Worm (Caenorhabditis elegans) whole organism, young adult: ENCODE results near the gene Y45F10C.2.

ENCODE experiments used
- B0261.1 ChIP-seq: sonication (generic microtip); optimal IDR thresholded peaks from 2 replicates; lab custom pipeline; 2016; ENCODE audit warnings: mild to moderate bottlenecking, missing genetic modification characterization, moderate library complexity, missing compliant biosample characterization
- F10E7.11 ChIP-seq: sonication (generic microtip); optimal IDR thresholded peaks from 2 replicates; lab custom pipeline; 2017; ENCODE audit warnings: mild to moderate bottlenecking, missing genetic modification characterization, moderate library complexity, missing compliant biosample characterization
- F33H1.4 ChIP-seq: fragments of 200-800 bp; sonication (Bioruptor generic); IDR thresholded peaks from 2 replicates; pipeline ENCODE4 v1.3.6; 2022; ENCODE audit warnings: missing genetic modification reagents, missing genetic modification characterization, missing compliant biosample characterization
- F49E8.2 ChIP-seq: sonication (generic microtip); optimal IDR thresholded peaks from 3 replicates; lab custom pipeline; 2017; ENCODE audit warnings: missing genetic modification characterization, mild to moderate bottlenecking, missing compliant biosample characterization, antibody characterized with exemption, moderate library complexity; ENCODE audit not compliant: insufficient read depth
- F57C9.4 ChIP-seq: sonication (generic microtip); optimal IDR thresholded peaks from 2 replicates; lab custom pipeline; 2017; ENCODE audit warnings: mild to moderate bottlenecking, missing genetic modification characterization, missing compliant biosample characterization
- Y56A3A.18 ChIP-seq: fragments of 200-800 bp; sonication (Bioruptor generic); IDR thresholded peaks from 2 replicates; pipeline ENCODE4 v1.3.6; 2022; ENCODE audit warnings: missing genetic modification reagents, missing genetic modification characterization, missing compliant biosample characterization
- Y67H2A.10 ChIP-seq: fragments of 200-800 bp; sonication (Bioruptor generic); conservative IDR thresholded peaks from 2 replicates; pipeline ENCODE4 v1.3.6; 2022; ENCODE audit warnings: missing genetic modification reagents, missing genetic modification characterization, missing compliant biosample characterization
- ZK185.1 ChIP-seq: sonication (generic microtip); optimal IDR thresholded peaks from 2 replicates; lab custom pipeline; 2016; ENCODE audit warnings: mild to moderate bottlenecking, missing genetic modification characterization, missing compliant biosample characterization; ENCODE audit not compliant: poor library complexity, severe bottlenecking
- ama-1 ChIP-seq, 3 experiments: fragments of 150-350 bp in 1 of 3; sonication (generic microtip) in 2 of 3; optimal IDR thresholded peaks; 2 replicates each; lab custom pipeline; 2014 to 2018; ENCODE audit warnings: missing biosample characterization in 2 of 3, missing genetic modification characterization in 2 of 3, missing genetic modification reagents in 2 of 3
- attf-5 ChIP-seq: fragments of 200-800 bp; sonication (Bioruptor generic); optimal IDR thresholded peaks from 2 replicates; lab custom pipeline; 2018; ENCODE audit warnings: mild to moderate bottlenecking, missing genetic modification characterization, missing compliant biosample characterization
- attf-6 ChIP-seq: fragments of 200-800 bp; sonication (Bioruptor generic); IDR thresholded peaks from 2 replicates; pipeline ENCODE4 v1.3.6; 2022; ENCODE audit warnings: missing genetic modification reagents, missing genetic modification characterization, missing compliant biosample characterization
- cebp-1 ChIP-seq, 2 experiments: fragments of 200-800 bp in 1 of 2; sonication (Bioruptor generic) in 1 of 2; sonication (generic microtip) in 1 of 2; IDR thresholded peaks in 1 of 2; optimal IDR thresholded peaks in 1 of 2; 2 replicates each; pipeline versions ENCODE4 v1.3.6 to Lab custom; 2017 to 2022; ENCODE audit warnings: missing compliant biosample characterization in 2 of 2, missing genetic modification characterization in 2 of 2, mild to moderate bottlenecking in 1 of 2, missing genetic modification reagents in 1 of 2, moderate library complexity in 1 of 2
- ceh-27 ChIP-seq: fragments of 200-800 bp; sonication (Bioruptor generic); optimal IDR thresholded peaks from 2 replicates; lab custom pipeline; 2018; ENCODE audit warnings: mild to moderate bottlenecking, missing genetic modification characterization, moderate library complexity, missing compliant biosample characterization
- ceh-40 ChIP-seq: fragments of 200-800 bp; sonication (Bioruptor generic); IDR thresholded peaks from 2 replicates; pipeline ENCODE4 v1.3.6; 2022; ENCODE audit warnings: missing genetic modification characterization, missing compliant biosample characterization
- chd-7 ChIP-seq: sonication (generic microtip); optimal IDR thresholded peaks from 2 replicates; lab custom pipeline; 2016; ENCODE audit warnings: mild to moderate bottlenecking, missing genetic modification characterization, moderate library complexity, missing compliant biosample characterization
- dox-1 ChIP-seq: fragments of 200-800 bp; sonication (Bioruptor generic); IDR thresholded peaks from 2 replicates; pipeline ENCODE4 v1.3.6; 2022; ENCODE audit warnings: missing genetic modification reagents, missing genetic modification characterization, missing compliant biosample characterization
- efl-1 ChIP-seq: fragments of 150-350 bp; optimal IDR thresholded peaks from 2 replicates; lab custom pipeline; 2014; ENCODE audit warnings: missing biosample characterization, missing genetic modification reagents, missing genetic modification characterization
- ekl-4 ChIP-seq: fragments of 200-800 bp; sonication (Bioruptor generic); IDR thresholded peaks from 2 replicates; pipeline ENCODE4 v1.3.6; 2022; ENCODE audit warnings: missing genetic modification reagents, missing genetic modification characterization, missing compliant biosample characterization
- ets-4 ChIP-seq: fragments of 200-800 bp; sonication (Bioruptor generic); optimal IDR thresholded peaks from 2 replicates; lab custom pipeline; 2018; ENCODE audit warnings: mild to moderate bottlenecking, missing genetic modification characterization, missing compliant biosample characterization
- him-1 ChIP-seq: sonication (generic microtip); optimal IDR thresholded peaks from 2 replicates; lab custom pipeline; 2016; ENCODE audit warnings: missing genotype, missing genetic modification reagents, missing genetic modification characterization, missing compliant biosample characterization
- hmg-1.2 ChIP-seq: fragments of 200-800 bp; sonication (Bioruptor generic); IDR thresholded peaks from 2 replicates; pipeline ENCODE4 v1.3.6; 2022; ENCODE audit warnings: missing genetic modification reagents, missing genetic modification characterization, missing compliant biosample characterization
- hmg-20 ChIP-seq: fragments of 200-800 bp; sonication (Bioruptor generic); IDR thresholded peaks from 2 replicates; pipeline ENCODE4 v1.3.6; 2022; ENCODE audit warnings: missing genetic modification reagents, missing genetic modification characterization, missing compliant biosample characterization
- lag-1 ChIP-seq: fragments of 200-800 bp; sonication (Bioruptor generic); IDR thresholded peaks from 2 replicates; pipeline ENCODE4 v1.3.6; 2022; ENCODE audit warnings: missing genetic modification reagents, missing genetic modification characterization, missing compliant biosample characterization
- let-607 ChIP-seq, 2 experiments: fragments of 200-800 bp in 1 of 2; sonication (Bioruptor generic) in 1 of 2; sonication (generic microtip) in 1 of 2; optimal IDR thresholded peaks; 2 replicates each; lab custom pipeline; 2016 to 2018; ENCODE audit warnings: mild to moderate bottlenecking in 2 of 2, missing compliant biosample characterization in 2 of 2, missing genetic modification characterization in 2 of 2, moderate library complexity in 2 of 2, missing genotype in 1 of 2
- lin-26 ChIP-seq: fragments of 200-800 bp; sonication (Bioruptor generic); IDR thresholded peaks from 2 replicates; pipeline ENCODE4 v1.3.6; 2022; ENCODE audit warnings: missing genetic modification reagents, missing genetic modification characterization, missing compliant biosample characterization
- lin-35 ChIP-seq, 3 experiments: fragments of 150-350 bp in 2 of 3; sonication (generic microtip) in 1 of 3; optimal IDR thresholded peaks; 2 replicates each; lab custom pipeline; 2014 to 2018; ENCODE audit warnings: missing biosample characterization in 3 of 3, missing genetic modification characterization in 3 of 3, missing genetic modification reagents in 3 of 3
- lir-1 ChIP-seq: fragments of 200-800 bp; sonication (Bioruptor generic); conservative IDR thresholded peaks from 2 replicates; pipeline ENCODE4 v1.3.6; 2022; ENCODE audit warnings: missing genetic modification reagents, missing genetic modification characterization, missing compliant biosample characterization
- lsy-27 ChIP-seq: sonication (generic microtip); optimal IDR thresholded peaks from 2 replicates; lab custom pipeline; 2017; ENCODE audit warnings: missing genetic modification characterization, mild to moderate bottlenecking, missing compliant biosample characterization, antibody characterized with exemption, missing genotype, borderline replicate concordance; ENCODE audit not compliant: insufficient read depth
- madf-10 ChIP-seq: sonication (generic microtip); optimal IDR thresholded peaks from 2 replicates; lab custom pipeline; 2016; ENCODE audit warnings: mild to moderate bottlenecking, missing genetic modification characterization, missing compliant biosample characterization
- mes-4 ChIP-seq: sonication (generic microtip); optimal IDR thresholded peaks from 2 replicates; lab custom pipeline; 2016; ENCODE audit warnings: missing genotype, missing genetic modification characterization, missing compliant biosample characterization
- mxl-1 ChIP-seq: sonication (generic microtip); optimal IDR thresholded peaks from 2 replicates; lab custom pipeline; 2016; ENCODE audit warnings: missing genetic modification characterization, missing compliant biosample characterization
- nhr-90 ChIP-seq: sonication (generic microtip); optimal IDR thresholded peaks from 2 replicates; lab custom pipeline; 2016; ENCODE audit warnings: missing genotype, mild to moderate bottlenecking, missing genetic modification characterization, missing compliant biosample characterization
- pbrm-1 ChIP-seq: fragments of 200-800 bp; sonication (Bioruptor generic); IDR thresholded peaks from 2 replicates; pipeline ENCODE4 v1.3.6; 2022; ENCODE audit warnings: missing genetic modification reagents, missing genetic modification characterization, missing compliant biosample characterization
- snpc-1.3 ChIP-seq: sonication (generic microtip); optimal IDR thresholded peaks from 2 replicates; lab custom pipeline; 2017; ENCODE audit warnings: missing genetic modification characterization, mild to moderate bottlenecking, missing compliant biosample characterization, antibody characterized with exemption, moderate library complexity, missing genotype, missing genetic modification reagents; ENCODE audit not compliant: insufficient read depth
- snpc-4 ChIP-seq, 5 experiments: fragments of 150-350 bp in 1 of 5; sonication (generic microtip) in 4 of 5; optimal IDR thresholded peaks; 2 replicates each; lab custom pipeline; 2014 to 2018; ENCODE audit warnings: missing genetic modification characterization in 5 of 5, missing biosample characterization in 3 of 5, antibody characterized with exemption in 2 of 5, mild to moderate bottlenecking in 2 of 5, missing compliant biosample characterization in 2 of 5, missing genotype in 2 of 5, moderate library complexity in 2 of 5, missing genetic modification reagents in 1 of 5
- tbp1 ChIP-seq: fragments of 200-800 bp; sonication (Bioruptor generic); optimal IDR thresholded peaks from 2 replicates; lab custom pipeline; 2018; ENCODE audit warnings: mild to moderate bottlenecking, missing genetic modification characterization, missing compliant biosample characterization
- unc-62 ChIP-seq: fragments of 150-350 bp; optimal IDR thresholded peaks from 2 replicates; lab custom pipeline; 2014; ENCODE audit warnings: missing biosample characterization, missing genetic modification reagents, missing genetic modification characterization
- zim-3 ChIP-seq: sonication (generic microtip); optimal IDR thresholded peaks from 2 replicates; lab custom pipeline; 2017; ENCODE audit warnings: mild to moderate bottlenecking, missing genetic modification characterization, moderate library complexity, missing compliant biosample characterization
- ztf-18 ChIP-seq: sonication (generic microtip); optimal IDR thresholded peaks from 2 replicates; lab custom pipeline; 2016; ENCODE audit warnings: missing genotype, mild to moderate bottlenecking, missing genetic modification characterization, missing compliant biosample characterization
- ztf-22 ChIP-seq: fragments of 200-800 bp; sonication (Bioruptor generic); optimal IDR thresholded peaks from 2 replicates; lab custom pipeline; 2018; ENCODE audit warnings: mild to moderate bottlenecking, missing genetic modification characterization, moderate library complexity, missing compliant biosample characterization
- ztf-6 ChIP-seq: fragments of 200-800 bp; sonication (Bioruptor generic); IDR thresholded peaks from 2 replicates; pipeline ENCODE4 v1.3.6; 2022; ENCODE audit warnings: missing genetic modification reagents, missing genetic modification characterization, missing compliant biosample characterization

The Y45F10C.2 gene

ce11 chrIV:13703828-13704425, 41.5 kb upstream of the Y45F10C.2 start, which contains the start of gene tlp-1:
tlp-1 (minus strand) TSS chrIV:13704082.
- TF ChIP-seq F57C9.4 (tag; lab: Kevin White, UChicago): no peak
- peak; percentile 94 for TF ChIP-seq unc-62 (GFP tag; lab: Kevin White, UChicago)

ce11 chrIV:13702681-13703080, 40.2 kb upstream of the Y45F10C.2 start:
- no peak for TF ChIP-seq Y56A3A.18 (GFP tag; lab: Robert Waterston, UW)
- no peak for TF ChIP-seq ekl-4

DNA sequence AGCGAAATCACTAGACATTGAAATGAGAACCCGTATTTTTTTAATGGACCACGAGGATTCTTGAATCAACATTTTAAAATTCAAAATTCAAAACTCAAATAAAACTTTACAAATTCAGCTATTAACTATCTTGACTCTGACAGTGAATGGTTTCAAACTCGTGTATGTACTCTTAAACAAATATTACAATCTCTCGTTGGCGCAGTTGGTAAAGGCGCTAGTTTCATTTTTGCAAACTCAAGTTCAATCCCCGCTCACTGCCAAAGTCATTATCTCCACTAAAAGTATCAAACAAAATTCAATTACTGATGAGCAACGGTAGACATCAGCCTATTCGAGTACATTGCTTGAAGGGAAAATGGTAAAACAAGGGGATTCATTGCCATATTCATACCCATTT, 39.0 kb upstream of the Y45F10C.2 start:
- peak; percentile 86 for TF ChIP-seq snpc-1.3 (tag; lab: Kevin White, UChicago)
- peak; percentile 9 for TF ChIP-seq mxl-1
- TF ChIP-seq hmg-1.2 (GFP tag; lab: Robert Waterston, UW): peak; percentile 52
- no peak for TF ChIP-seq lag-1 (GFP tag; lab: Robert Waterston, UW)
- peak; percentile 95 for TF ChIP-seq attf-6 (GFP tag; lab: Robert Waterston, UW)
- TF ChIP-seq nhr-90 (tag; lab: Kevin White, UChicago): peak; percentile 65
- peak; percentile 74 for TF ChIP-seq ZK185.1 (tag; lab: Kevin White, UChicago)
- TF ChIP-seq pbrm-1 (GFP tag; lab: Robert Waterston, UW): 0 out of 2 replicates have a peak, but pooled peaks have one; percentile 37
- no peak for TF ChIP-seq F10E7.11 (tag; lab: Kevin White, UChicago)
- no peak for TF ChIP-seq hmg-20 (GFP tag; lab: Robert Waterston, UW)
- peak; percentile 64 for TF ChIP-seq chd-7 (tag; lab: Kevin White, UChicago)
- 0 out of 2 replicates have a peak, but pooled peaks have one; percentile 16 for TF ChIP-seq dox-1 (GFP tag; lab: Robert Waterston, UW)
- TF ChIP-seq ceh-40 (GFP tag; lab: Robert Waterston, UW): 0 out of 2 replicates have a peak, but pooled peaks have one; percentile 21
- 0 out of 2 replicates have a peak, but pooled peaks have one; percentile 17 for TF ChIP-seq ztf-6 (GFP tag; lab: Robert Waterston, UW)
- peak; percentile 60 for TF ChIP-seq F49E8.2 (tag; lab: Kevin White, UChicago)
- no peak for TF ChIP-seq let-607 (tag; optimal IDR thresholded peaks at IDR 0.05; lab: Kevin White, UChicago)
- TF ChIP-seq ztf-18 (tag; lab: Kevin White, UChicago): peak; percentile 81
- 0 out of 2 replicates have a peak, but pooled peaks have one; percentile 18 for TF ChIP-seq cebp-1 (GFP tag; IDR thresholded peaks at IDR 0.05; lab: Robert Waterston, UW)
- peak; percentile 26 for TF ChIP-seq cebp-1 (tag; optimal IDR thresholded peaks at IDR 0.05; lab: Kevin White, UChicago)
- no peak for TF ChIP-seq ets-4
- peak; percentile 2 for TF ChIP-seq efl-1 (GFP tag; lab: Kevin White, UChicago)
- TF ChIP-seq attf-5: peak; percentile 27
- TF ChIP-seq him-1: peak; percentile 66
- peak; percentile 50 for TF ChIP-seq madf-10 (tag; lab: Kevin White, UChicago)
- TF ChIP-seq F33H1.4: 0 out of 2 replicates have a peak, but pooled peaks have one; percentile 12
- no peak for TF ChIP-seq lin-35 (GFP tag; optimal IDR thresholded peaks at IDR 0.05; lab: Kevin White, UChicago)
- TF ChIP-seq ama-1 (optimal IDR thresholded peaks at IDR 0.05; lab: Kevin White, UChicago): no peak
- TF ChIP-seq ama-1 (GFP tag; optimal IDR thresholded peaks at IDR 0.05; lab: Kevin White, UChicago): peak; percentile 57 to 92
- peak; percentile 86 for TF ChIP-seq snpc-4 (GFP tag; optimal IDR thresholded peaks at IDR 0.05; lab: Kevin White, UChicago)
- TF ChIP-seq snpc-4 (tag; optimal IDR thresholded peaks at IDR 0.05; lab: Kevin White, UChicago): peak; percentile 4 to 96 (median 92)
- TF ChIP-seq zim-3 (tag; lab: Kevin White, UChicago): peak; percentile 31
- TF ChIP-seq tbp1 (GFP tag; lab: Kevin White, UChicago): peak; percentile 96
- peak; percentile 7 for TF ChIP-seq mes-4
- no peak for TF ChIP-seq lsy-27 (tag; lab: Kevin White, UChicago)
- TF ChIP-seq lin-26: peak; percentile 82
- peak; percentile 31 for TF ChIP-seq ztf-22 (GFP tag; lab: Kevin White, UChicago)
- no peak for TF ChIP-seq Y67H2A.10 (GFP tag; lab: Robert Waterston, UW)
- TF ChIP-seq lir-1 (GFP tag; lab: Robert Waterston, UW): 0 out of 2 replicates have a peak, but pooled peaks have one; percentile 28
- peak; percentile 79 for TF ChIP-seq B0261.1 (tag; lab: Kevin White, UChicago)
- peak; percentile 20 for TF ChIP-seq ceh-27 (GFP tag; lab: Kevin White, UChicago)
